Worm (Caenorhabditis elegans): ENCODE results near the gene Y49F6B.6.
"Not testable (repeated sequence)": the region's sequence is repeated elsewhere in the genome, so short reads cannot be mapped to it uniquely, and the experiment has no call there.

Y49F6B.6 gene

DNA sequence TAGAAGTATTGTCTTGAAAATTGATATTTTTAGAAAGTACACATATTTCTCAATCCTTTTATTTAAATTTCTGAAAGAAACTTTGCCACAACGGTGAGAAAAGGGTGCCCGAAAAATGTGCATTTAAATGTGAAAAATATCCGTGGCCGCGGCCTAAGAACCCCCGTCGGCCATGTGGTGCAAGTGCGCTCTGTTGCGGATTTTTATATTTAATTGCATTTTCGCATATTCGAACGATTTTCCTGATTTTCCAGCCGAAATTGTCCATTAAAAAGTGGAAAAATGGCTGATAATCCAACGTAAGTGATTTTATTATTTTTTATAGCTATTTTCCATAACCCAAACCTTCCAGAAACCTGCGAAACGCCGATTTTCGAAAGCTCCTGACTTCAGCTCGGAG, 9.3 kb downstream of the Y49F6B.6 start, which contains the start of gene smu-2 (continued):
- TF ChIP-seq hlh-12 (tag; optimal IDR thresholded peaks at IDR 0.05) (no peak), D2030.7 (GFP tag; IDR thresholded peaks at IDR 0.05) (0 out of 2 replicates have a peak, but pooled peaks have one; percentile 15), mcd-1 (GFP tag; IDR thresholded peaks at IDR 0.05) (peak; percentile 97), rcor-1 (GFP tag; IDR thresholded peaks at IDR 0.05) (peak; percentile 35; the same call in 1 of the 2 replicates), tlf-1 (GFP tag; optimal IDR thresholded peaks at IDR 0.05) (no peak), egrh-3 (GFP tag; IDR thresholded peaks at IDR 0.05) (no peak), hmg-1.2 (GFP tag; IDR thresholded peaks at IDR 0.05) (peak; percentile 49; the same call in 1 of the 2 replicates), nhr-179 (tag; optimal IDR thresholded peaks at IDR 0.05) (no peak), athp-1 (tag; optimal IDR thresholded peaks at IDR 0.05) (peak; percentile 70), K12H6.12 (tag; optimal IDR thresholded peaks at IDR 0.05) (peak; percentile 35)

DNA sequence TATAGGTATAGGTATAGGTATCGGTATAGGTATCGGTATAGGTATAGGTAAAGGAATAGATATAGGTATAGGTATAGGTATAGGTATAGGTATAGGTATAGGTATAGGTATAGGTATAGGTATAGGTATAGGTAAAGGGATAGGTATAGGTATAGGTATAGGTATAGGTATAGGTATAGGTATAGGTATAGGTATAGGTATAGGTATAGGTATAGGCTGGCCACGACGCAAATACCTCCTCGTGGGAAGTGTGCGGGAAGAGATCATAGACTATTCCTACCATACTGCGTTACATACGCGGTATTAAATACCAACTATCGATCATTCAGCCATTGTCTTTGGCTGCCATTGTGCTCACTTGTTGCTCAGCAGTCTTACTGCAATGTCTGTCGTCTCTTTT, 17.9 kb downstream of the Y49F6B.6 start, which contains the start of gene fbxb-112:
Gene fbxb-112, plus strand, starts transcription at position 301 of the 400 bp plus-strand sequence.
- TF ChIP-seq tbp1 (GFP tag; optimal IDR thresholded peaks at IDR 0.05); gei-17 (GFP tag; optimal IDR thresholded peaks at IDR 0.05); zfh-2 (GFP tag; conservative IDR thresholded peaks at IDR 0.05): not testable (repeated sequence)

DNA sequence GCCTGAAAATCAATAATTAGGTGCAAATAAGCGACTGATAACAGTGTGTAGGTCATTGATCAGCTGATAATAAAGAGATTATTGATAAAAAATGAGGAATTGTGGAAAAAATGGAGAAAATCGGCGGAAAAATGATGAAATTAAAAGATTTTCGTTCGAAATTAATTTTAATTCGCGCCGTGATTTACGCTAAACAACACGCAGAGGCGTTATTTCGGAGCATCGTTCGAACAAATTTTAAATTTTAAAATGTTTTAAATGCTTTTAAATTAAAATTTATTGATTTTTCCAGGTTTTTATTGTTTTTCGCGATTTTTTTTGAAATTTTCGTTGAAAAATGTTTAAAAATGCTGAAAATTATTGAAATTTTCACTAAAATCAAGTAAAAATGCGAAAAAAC, 26.5 kb downstream of the Y49F6B.6 start, which contains the start of gene Y49F6B.9:
Gene Y49F6B.9, minus strand, starts transcription at position 2 of the 400 bp plus-strand sequence.
- TF ChIP-seq tlf-1 (GFP tag; optimal IDR thresholded peaks at IDR 0.05) = no peak
- TF ChIP-seq C17E4.6 (GFP tag; IDR thresholded peaks at IDR 0.05) = no peak
- TF ChIP-seq efl-1 (GFP tag; optimal IDR thresholded peaks at IDR 0.05) = peak; percentile 40
- no peak for TF ChIP-seq F10E7.11 (tag; optimal IDR thresholded peaks at IDR 0.05)
- TF ChIP-seq pha-4 (tag; optimal IDR thresholded peaks at IDR 0.05) = no peak
- no peak for TF ChIP-seq rec-8 (tag; optimal IDR thresholded peaks at IDR 0.05)
- TF ChIP-seq bed-1 (GFP tag; IDR thresholded peaks at IDR 0.05) = no peak
- peak; percentile 85 for TF ChIP-seq attf-3 (GFP tag; conservative IDR thresholded peaks at IDR 0.05)
- no peak for TF ChIP-seq nfya-1 (tag; optimal IDR thresholded peaks at IDR 0.05; ENCODE audit: borderline replicate concordance, insufficient read depth)
- TF ChIP-seq nhr-80 (tag; optimal IDR thresholded peaks at IDR 0.05) = no peak
- no peak for TF ChIP-seq nfya-2 (GFP tag; IDR thresholded peaks at IDR 0.05)

DNA sequence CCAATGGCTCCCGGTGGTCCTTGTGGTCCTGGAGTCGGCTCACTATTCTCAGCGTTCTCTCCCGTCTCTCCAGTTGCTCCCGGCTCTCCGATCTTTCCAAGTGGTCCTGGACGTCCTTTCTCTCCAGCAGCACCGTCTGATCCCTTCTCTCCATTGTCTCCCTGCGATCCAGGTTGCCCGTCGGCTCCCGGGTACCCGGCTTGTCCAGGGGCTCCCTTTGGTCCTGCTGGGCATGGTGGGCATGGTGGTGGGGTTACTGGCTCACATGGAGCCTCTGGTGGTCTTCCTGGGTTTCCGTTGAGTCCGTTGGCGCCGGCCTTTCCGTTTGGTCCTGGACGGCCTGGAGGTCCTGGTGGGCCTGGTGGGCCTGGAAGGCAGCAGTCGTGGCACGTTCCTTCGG, 27.5 kb downstream of the Y49F6B.6 start:
- TF ChIP-seq hsf-1 (GFP tag; IDR thresholded peaks at IDR 0.05) (no peak), lin-54 (GFP tag; optimal IDR thresholded peaks at IDR 0.05) (no peak), dox-1 (GFP tag; IDR thresholded peaks at IDR 0.05) (no peak), F55B11.4 (tag; optimal IDR thresholded peaks at IDR 0.05; ENCODE audit: borderline replicate concordance, insufficient read depth) (no peak), F37B4.10 (GFP tag; IDR thresholded peaks at IDR 0.05) (no peak), K12H6.12 (tag; optimal IDR thresholded peaks at IDR 0.05) (no peak), Y79H2A.3 (GFP tag; conservative IDR thresholded peaks at IDR 0.05) (no peak), hmg-20 (GFP tag; IDR thresholded peaks at IDR 0.05) (no peak), athp-1 (tag; optimal IDR thresholded peaks at IDR 0.05) (no peak), mcd-1 (GFP tag; IDR thresholded peaks at IDR 0.05) (0 out of 2 replicates have a peak, but pooled peaks have one; percentile 14), egrh-3 (GFP tag; IDR thresholded peaks at IDR 0.05) (peak; percentile 88), ztf-22 (GFP tag; optimal IDR thresholded peaks at IDR 0.05) (no peak), F49E8.2 (tag; optimal IDR thresholded peaks at IDR 0.05; ENCODE audit: insufficient read depth) (no peak), lin-26 (GFP tag; IDR thresholded peaks at IDR 0.05) (peak; percentile 58; the same call in 1 of the 2 replicates), hlh-26 (GFP tag; conservative IDR thresholded peaks at IDR 0.05) (no peak), let-526 (GFP tag; IDR thresholded peaks at IDR 0.05) (no peak), fkh-3 (tag; optimal IDR thresholded peaks at IDR 0.05) (no peak), tlf-1 (GFP tag; optimal IDR thresholded peaks at IDR 0.05) (no peak), nhr-27 (tag; optimal IDR thresholded peaks at IDR 0.05) (no peak), F33H1.4 (GFP tag; IDR thresholded peaks at IDR 0.05) (no peak), tbx-9 (tag; optimal IDR thresholded peaks at IDR 0.05; ENCODE audit: borderline replicate concordance) (no peak), nhr-120 (GFP tag; IDR thresholded peaks at IDR 0.05) (no peak), mxl-1 (tag; optimal IDR thresholded peaks at IDR 0.05) (no peak), ceh-100 (GFP tag; IDR thresholded peaks at IDR 0.05) (no peak), sdz-38 (tag; optimal IDR thresholded peaks at IDR 0.05) (no peak), pbrm-1 (GFP tag; IDR thresholded peaks at IDR 0.05) (no peak)

All from whole organism, young adult.